Fruit fly (Drosophila melanogaster): Measurements from ENCODE around the gene colt.

colt gene

DNA sequence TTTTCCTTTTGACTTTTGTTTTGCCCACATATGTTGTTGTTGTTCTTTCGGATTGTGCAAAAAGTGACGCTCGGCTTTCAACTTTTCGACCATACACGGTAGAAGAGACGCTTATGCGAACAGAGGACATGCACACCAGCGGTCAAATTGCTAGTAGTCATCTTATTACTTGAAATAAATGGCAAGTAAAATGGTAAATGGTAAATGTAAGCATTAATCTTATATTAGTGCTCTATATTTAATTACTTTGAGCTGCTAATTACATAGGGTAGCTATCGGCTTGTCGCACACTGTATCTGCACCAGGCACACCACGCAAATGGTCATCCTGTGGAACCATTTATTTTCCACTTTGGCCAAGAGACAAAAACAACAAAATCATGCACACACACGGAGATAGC is 48.6 kb downstream of the colt start:
- TF ChIP-seq h (optimal IDR thresholded peaks at IDR 0.05) (no peak), Sin3A (optimal IDR thresholded peaks at IDR 0.05) (no peak), insv (optimal IDR thresholded peaks at IDR 0.05) (no peak), ttk (optimal IDR thresholded peaks at IDR 0.05) (no peak), psq (optimal IDR thresholded peaks at IDR 0.05) (no peak), Myc (optimal IDR thresholded peaks at IDR 0.05) (no peak)

DNA sequence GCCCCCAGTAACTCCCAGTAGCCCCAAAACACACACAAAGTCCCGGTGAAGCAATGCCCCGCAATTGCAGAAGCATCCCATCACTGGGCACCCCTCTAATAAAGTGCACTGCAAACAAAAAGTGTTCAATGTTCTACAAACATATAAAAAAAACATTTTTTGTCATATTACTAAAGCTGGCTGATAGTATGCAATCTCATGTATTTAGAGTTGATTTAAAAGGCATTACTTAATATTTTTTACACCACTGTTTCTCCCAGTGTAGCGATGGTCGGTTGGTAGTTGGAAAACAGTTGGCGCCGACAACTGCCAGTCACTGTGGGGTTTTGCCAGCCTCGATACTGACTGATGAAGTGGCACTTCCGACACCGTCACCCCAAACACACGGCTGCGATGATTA is 49.5 kb downstream of the colt start:
- TF ChIP-seq ttk (optimal IDR thresholded peaks at IDR 0.05) (no peak), h (optimal IDR thresholded peaks at IDR 0.05) (no peak), Sin3A (optimal IDR thresholded peaks at IDR 0.05) (no peak), insv (optimal IDR thresholded peaks at IDR 0.05) (no peak), psq (optimal IDR thresholded peaks at IDR 0.05) (no peak), Myc (optimal IDR thresholded peaks at IDR 0.05) (no peak)

Measured in Kc167 (cell line).